Fruit fly (Drosophila melanogaster): ENCODE results near the gene CG43658.

DNA sequence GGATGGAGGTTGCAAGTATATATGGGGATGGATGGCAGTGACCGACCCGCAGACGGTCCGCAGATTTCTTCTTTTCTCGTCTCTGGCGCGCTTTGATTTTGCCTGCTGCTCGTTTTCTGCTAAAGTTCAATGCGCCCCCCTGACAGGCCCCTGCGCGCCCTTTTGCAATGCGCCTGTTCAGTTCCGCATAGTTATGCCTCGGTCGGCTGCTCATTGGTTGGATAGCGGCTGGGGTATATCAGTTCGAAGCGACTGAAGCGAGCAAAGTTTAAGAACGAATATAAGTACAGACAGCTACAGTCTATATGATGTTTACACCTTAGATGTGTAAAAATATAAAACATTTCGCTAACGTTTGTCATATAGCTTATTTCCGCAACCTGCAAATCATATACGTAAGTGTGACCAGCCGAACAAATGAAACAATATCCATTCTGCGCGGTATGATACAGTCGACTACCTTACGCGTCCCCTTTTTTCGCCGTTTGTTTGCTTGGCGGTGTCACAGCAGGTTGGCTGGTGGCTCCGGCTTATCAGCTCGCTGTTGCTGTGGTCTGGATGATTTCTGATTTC lies 42.8 kb downstream of the CG43658 start:
- peak; percentile 39; the same call in 1 of the 3 replicates for TF ChIP-seq CG4496 (GFP tag; IDR thresholded peaks at IDR 0.05)
- TF ChIP-seq CG8159 (tag; optimal IDR thresholded peaks at IDR 0.05) = peak; percentile 55
- peak; percentile 55 for TF ChIP-seq CG34367 (tag; optimal IDR thresholded peaks at IDR 0.05)
- peak; percentile 34; the same call in 1 of the 2 replicates for TF ChIP-seq Ets98B (GFP tag; IDR thresholded peaks at IDR 0.05)
- TF ChIP-seq Pif1A (GFP tag; optimal IDR thresholded peaks at IDR 0.05) = peak; percentile 52
- TF ChIP-seq fd96Ca (GFP tag; IDR thresholded peaks at IDR 0.05) = 0 out of 3 replicates have a peak, but pooled peaks have one; percentile 34
- TF ChIP-seq CG12605 (GFP tag; IDR thresholded peaks at IDR 0.05) = no peak
- peak; percentile 57 for TF ChIP-seq CG17806 (tag; optimal IDR thresholded peaks at IDR 0.05)
- peak; percentile 63 for TF ChIP-seq CG9948 (tag; optimal IDR thresholded peaks at IDR 0.05)
- TF ChIP-seq CG8301 (tag; optimal IDR thresholded peaks at IDR 0.05) = peak; percentile 71
- TF ChIP-seq CG10348 (GFP tag; IDR thresholded peaks at IDR 0.05) = no peak
- peak; percentile 78 for TF ChIP-seq CG14655 (GFP tag; optimal IDR thresholded peaks at IDR 0.05)
